Worm (Caenorhabditis elegans) whole organism, L4/young adult: ENCODE data around the gene tif-1A.

Experiments
- W03F9.2 ChIP-seq: fragments of 150-350 bp; optimal IDR thresholded peaks from 2 replicates; lab custom pipeline; 2014; ENCODE audit warnings: missing biosample characterization, missing genetic modification characterization
- dao-5 ChIP-seq: sonication (generic microtip); optimal IDR thresholded peaks from 2 replicates; lab custom pipeline; 2016; ENCODE audit warnings: missing genotype, missing genetic modification characterization, moderate library complexity, missing compliant biosample characterization
- him-1 ChIP-seq: sonication (generic microtip); optimal IDR thresholded peaks from 2 replicates; lab custom pipeline; 2016; ENCODE audit warnings: missing genotype, missing genetic modification reagents, missing genetic modification characterization, missing compliant biosample characterization

DNA sequence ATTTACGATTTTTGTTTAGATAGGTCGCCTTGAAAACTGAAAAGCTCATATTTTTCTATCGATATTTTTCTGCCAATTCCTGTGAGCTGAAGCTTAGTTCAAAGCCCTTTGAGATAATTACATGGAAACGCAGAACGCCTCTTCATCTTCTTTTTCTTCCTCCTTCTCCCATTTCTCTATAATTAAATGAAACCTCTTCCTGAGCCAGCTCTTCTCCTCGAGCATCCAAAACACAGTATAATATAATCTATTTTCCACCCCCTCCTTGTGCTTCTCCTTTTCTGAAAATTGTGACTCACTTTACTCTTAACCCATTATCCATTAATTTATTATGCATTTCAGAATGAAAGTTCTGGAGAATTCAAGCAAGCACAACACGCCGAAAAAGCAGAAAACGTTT, 47.6 kb downstream of the tif-1A start, which contains the start of gene F37A8.5:
- TF ChIP-seq him-1 (tag; lab: Kevin White, UChicago), result no peak
- TF ChIP-seq W03F9.2 (tag; lab: Kevin White, UChicago), result no peak
- TF ChIP-seq dao-5 (tag; lab: Kevin White, UChicago), result no peak
